Fruit fly (Drosophila melanogaster) whole organism, embryonic: ENCODE data around the gene CG32344.

Source experiments
- Atf6 ChIP-seq: fragments of 200-800 bp; sonication (Bioruptor generic); IDR thresholded peaks from 2 replicates; pipeline ENCODE4 v1.3.6; 2022; ENCODE audit warnings: missing biosample characterization, missing genetic modification characterization
- CG10209 ChIP-seq: fragments of 200-800 bp; sonication (Bioruptor generic); optimal IDR thresholded peaks from 3 replicates; lab custom pipeline; 2017; ENCODE audit warnings: missing biosample characterization, mild to moderate bottlenecking, missing genetic modification characterization, missing genetic modification reagents
- CG11723 ChIP-seq: fragments of 200-800 bp; sonication (Bioruptor generic); optimal IDR thresholded peaks from 2 replicates; lab custom pipeline; 2017; ENCODE audit warnings: missing biosample characterization, mild to moderate bottlenecking, missing genetic modification characterization
- CG12071 ChIP-seq: fragments of 200-800 bp; sonication (Bioruptor generic); optimal IDR thresholded peaks from 3 replicates; lab custom pipeline; 2018; ENCODE audit warnings: missing biosample characterization, mild to moderate bottlenecking, missing genetic modification characterization
- CG13287 ChIP-seq: fragments of 200-800 bp; sonication (Bioruptor generic); IDR thresholded peaks from 2 replicates; pipeline ENCODE4 v1.3.6; 2022; ENCODE audit warnings: missing biosample characterization, missing genetic modification characterization; ENCODE audit not compliant: partially characterized antibody
- CG13775 ChIP-seq: fragments of 200-800 bp; sonication (Bioruptor generic); optimal IDR thresholded peaks from 3 replicates; lab custom pipeline; 2017; ENCODE audit warnings: missing biosample characterization, mild to moderate bottlenecking, missing genetic modification characterization
- CG16863 ChIP-seq: fragments of 200-800 bp; sonication (Bioruptor generic); optimal IDR thresholded peaks from 3 replicates; lab custom pipeline; 2016; ENCODE audit warnings: missing biosample characterization, missing genetic modification characterization
- CG17361 ChIP-seq: fragments of 200-800 bp; sonication (Bioruptor generic); IDR thresholded peaks from 3 replicates; pipeline ENCODE4 v1.3.6; 2022; ENCODE audit warnings: missing biosample characterization, missing genetic modification characterization
- CG17385 ChIP-seq: fragments of 200-800 bp; sonication (Bioruptor generic); optimal IDR thresholded peaks from 3 replicates; lab custom pipeline; 2018; ENCODE audit warnings: missing biosample characterization, mild to moderate bottlenecking, missing genetic modification characterization
- CG30020 ChIP-seq: fragments of 200-800 bp; optimal IDR thresholded peaks from 2 replicates; lab custom pipeline; 2019; ENCODE audit warnings: missing biosample characterization, mild to moderate bottlenecking, missing genetic modification characterization, moderate library complexity
- CG3065 ChIP-seq: fragments of 200-800 bp; sonication (Bioruptor generic); optimal IDR thresholded peaks from 2 replicates; lab custom pipeline; 2016; ENCODE audit warnings: missing biosample characterization, missing genetic modification characterization
- CG32532 ChIP-seq: fragments of 200-800 bp; sonication (Bioruptor generic); IDR thresholded peaks from 2 replicates; pipeline ENCODE4 v1.3.6; 2022; ENCODE audit warnings: missing biosample characterization, missing genetic modification characterization
- CG34422 ChIP-seq: fragments of 200-800 bp; sonication (Bioruptor generic); IDR thresholded peaks from 3 replicates; pipeline ENCODE4 v1.3.6; 2022; ENCODE audit warnings: missing biosample characterization, missing genetic modification characterization
- CG4854 ChIP-seq: fragments of 200-800 bp; sonication (Bioruptor generic); optimal IDR thresholded peaks from 2 replicates; lab custom pipeline; 2016; ENCODE audit warnings: missing biosample characterization, missing genetic modification characterization, inconsistent platforms
- CG6654 ChIP-seq: fragments of 200-800 bp; sonication (Bioruptor generic); optimal IDR thresholded peaks from 2 replicates; lab custom pipeline; 2017; ENCODE audit warnings: missing biosample characterization, mild to moderate bottlenecking, missing genetic modification characterization
- CG8765 ChIP-seq: fragments of 200-800 bp; sonication (Bioruptor generic); IDR thresholded peaks from 2 replicates; pipeline ENCODE4 v1.3.6; 2022; ENCODE audit warnings: missing biosample characterization, missing genetic modification characterization
- CG9817 ChIP-seq: fragments of 200-800 bp; sonication (Bioruptor generic); optimal IDR thresholded peaks from 2 replicates; lab custom pipeline; 2018; ENCODE audit warnings: missing biosample characterization, mild to moderate bottlenecking, missing genetic modification characterization, moderate library complexity
- Drgx ChIP-seq: fragments of 200-800 bp; sonication (Bioruptor generic); IDR thresholded peaks from 2 replicates; pipeline ENCODE4 v1.3.6; 2022; ENCODE audit warnings: missing biosample characterization, missing genetic modification characterization
- Ets97D ChIP-seq: fragments of 200-800 bp; sonication (Bioruptor generic); optimal IDR thresholded peaks from 3 replicates; lab custom pipeline; 2016; ENCODE audit warnings: missing biosample characterization, missing genetic modification characterization
- Fer2 ChIP-seq: fragments of 200-800 bp; sonication (Bioruptor generic); optimal IDR thresholded peaks from 2 replicates; lab custom pipeline; 2018; ENCODE audit warnings: missing biosample characterization, mild to moderate bottlenecking, missing genetic modification characterization, moderate library complexity
- Gsc ChIP-seq: fragments of 200-800 bp; sonication (Bioruptor generic); IDR thresholded peaks from 2 replicates; pipeline ENCODE4 v1.3.6; 2022; ENCODE audit warnings: missing biosample characterization, missing genetic modification characterization
- HLHmδ ChIP-seq: fragments of 200-800 bp; sonication (Bioruptor generic); optimal IDR thresholded peaks from 2 replicates; lab custom pipeline; 2018; ENCODE audit warnings: missing biosample characterization, mild to moderate bottlenecking, missing genetic modification characterization, moderate library complexity
- Hmx ChIP-seq: fragments of 200-800 bp; sonication (Bioruptor generic); optimal IDR thresholded peaks from 2 replicates; lab custom pipeline; 2016; ENCODE audit warnings: missing biosample characterization, missing genetic modification characterization
- Kr ChIP-seq: fragments of 200-800 bp; sonication (Bioruptor generic); optimal IDR thresholded peaks from 2 replicates; lab custom pipeline; 2017; ENCODE audit warnings: missing biosample characterization, mild to moderate bottlenecking, missing genetic modification characterization
- NC2α ChIP-seq: fragments of 200-800 bp; sonication (Bioruptor generic); optimal IDR thresholded peaks from 2 replicates; lab custom pipeline; 2016; ENCODE audit warnings: missing biosample characterization, missing genetic modification characterization
- Oaz ChIP-seq: fragments of 200-800 bp; sonication (Bioruptor generic); IDR thresholded peaks from 2 replicates; pipeline ENCODE4 v1.3.6; 2022; ENCODE audit warnings: missing biosample characterization, missing genetic modification characterization
- Optix ChIP-seq: fragments of 200-800 bp; sonication (Bioruptor generic); IDR thresholded peaks from 3 replicates; pipeline ENCODE4 v1.3.6; 2022; ENCODE audit warnings: missing biosample characterization, missing genetic modification characterization
- Rfx ChIP-seq: fragments of 200-800 bp; sonication (Bioruptor generic); IDR thresholded peaks from 2 replicates; pipeline ENCODE4 v1.3.6; 2022; ENCODE audit warnings: missing biosample characterization, missing genetic modification characterization
- Scr ChIP-seq: fragments of 200-800 bp; sonication (Bioruptor generic); IDR thresholded peaks from 2 replicates; pipeline ENCODE4 v1.3.6; 2022; ENCODE audit warnings: missing biosample characterization, missing genetic modification characterization; ENCODE audit not compliant: partially characterized antibody
- Trl ChIP-seq, 3 experiments: fragments of >200 bp in 2 of 3; fragments of 200-800 bp in 1 of 3; sonication (Bioruptor generic) in 1 of 3; optimal IDR thresholded peaks; 2 replicates in 1 of 3; 3 replicates in 2 of 3; lab custom pipeline; 2016 to 2017; ENCODE audit warnings: missing biosample characterization in 1 of 3, missing genetic modification characterization in 1 of 3
- bbx ChIP-seq: fragments of 200-800 bp; sonication (Bioruptor generic); IDR thresholded peaks from 2 replicates; pipeline ENCODE4 v1.3.6; 2022; ENCODE audit warnings: missing biosample characterization, missing genetic modification characterization; ENCODE audit not compliant: partially characterized antibody
- crp ChIP-seq, 2 experiments: fragments of 200-800 bp; sonication (Bioruptor generic); optimal IDR thresholded peaks; 2 replicates in 1 of 2; 3 replicates in 1 of 2; lab custom pipeline; 2017; ENCODE audit warnings: missing biosample characterization in 2 of 2, missing genetic modification characterization in 2 of 2, mild to moderate bottlenecking in 1 of 2, moderate library complexity in 1 of 2
- da ChIP-seq: fragments of 200-800 bp; sonication (Bioruptor generic); optimal IDR thresholded peaks from 2 replicates; lab custom pipeline; 2016; ENCODE audit warnings: missing biosample characterization, missing genetic modification characterization
- en ChIP-seq: fragments of 200-800 bp; sonication (Bioruptor generic); optimal IDR thresholded peaks from 2 replicates; lab custom pipeline; 2016; ENCODE audit warnings: missing biosample characterization, missing genetic modification characterization
- gcm ChIP-seq: fragments of 200-800 bp; sonication (Bioruptor generic); optimal IDR thresholded peaks from 2 replicates; lab custom pipeline; 2019; ENCODE audit warnings: missing biosample characterization, mild to moderate bottlenecking, missing genetic modification characterization, moderate library complexity
- h ChIP-seq: fragments of >200 bp; optimal IDR thresholded peaks from 2 replicates; lab custom pipeline; 2017
- hkb ChIP-seq, 2 experiments: fragments of 200-800 bp in 1 of 2; fragments of >200 bp in 1 of 2; sonication (Bioruptor generic) in 1 of 2; IDR thresholded peaks in 1 of 2; optimal IDR thresholded peaks in 1 of 2; 2 replicates each; pipeline versions ENCODE4 v1.3.6 to Lab custom; 2017 to 2022; ENCODE audit warnings: missing biosample characterization in 1 of 2, missing genetic modification characterization in 1 of 2
- kah ChIP-seq: fragments of 200-800 bp; sonication (Bioruptor generic); optimal IDR thresholded peaks from 2 replicates; lab custom pipeline; 2018; ENCODE audit warnings: missing biosample characterization, mild to moderate bottlenecking, missing genetic modification characterization
- nau ChIP-seq: fragments of 200-800 bp; sonication (Bioruptor generic); optimal IDR thresholded peaks from 3 replicates; lab custom pipeline; 2017; ENCODE audit warnings: missing biosample characterization, mild to moderate bottlenecking, missing genetic modification characterization, missing genetic modification reagents
- nerfin-2 ChIP-seq: fragments of 200-800 bp; sonication (Bioruptor generic); IDR thresholded peaks from 2 replicates; pipeline ENCODE4 v1.3.6; 2022; ENCODE audit warnings: missing biosample characterization, missing genetic modification characterization; ENCODE audit not compliant: partially characterized antibody
- org-1 ChIP-seq: fragments of 200-800 bp; sonication (Bioruptor generic); optimal IDR thresholded peaks from 2 replicates; lab custom pipeline; 2017; ENCODE audit warnings: missing biosample characterization, missing genetic modification characterization
- prd ChIP-seq, 3 experiments: fragments of >200 bp in 2 of 3; fragments of 200-800 bp in 1 of 3; sonication (Bioruptor generic) in 1 of 3; optimal IDR thresholded peaks in 2 of 3; IDR thresholded peaks in 1 of 3; 2 replicates in 2 of 3; 3 replicates in 1 of 3; pipeline versions ENCODE4 v1.3.6 to Lab custom; 2017 to 2022; ENCODE audit warnings: missing biosample characterization in 1 of 3, missing genetic modification characterization in 1 of 3
- psq ChIP-seq: fragments of 200-800 bp; sonication (Bioruptor generic); optimal IDR thresholded peaks from 2 replicates; lab custom pipeline; 2017; ENCODE audit warnings: missing biosample characterization, missing genetic modification characterization
- seq ChIP-seq: fragments of 200-800 bp; sonication (Bioruptor generic); IDR thresholded peaks from 2 replicates; pipeline ENCODE4 v1.3.6; 2022; ENCODE audit warnings: missing biosample characterization, missing genetic modification characterization
- twi ChIP-seq: fragments of 200-800 bp; optimal IDR thresholded peaks from 2 replicates; lab custom pipeline; 2019; ENCODE audit warnings: missing biosample characterization, mild to moderate bottlenecking, missing genetic modification characterization, moderate library complexity
- tx ChIP-seq: fragments of 200-800 bp; sonication (Bioruptor generic); optimal IDR thresholded peaks from 2 replicates; lab custom pipeline; 2016; ENCODE audit warnings: missing biosample characterization, missing genetic modification characterization
- unc-4 ChIP-seq: fragments of 200-800 bp; sonication (Bioruptor generic); IDR thresholded peaks from 2 replicates; pipeline ENCODE4 v1.3.6; 2022; ENCODE audit warnings: missing biosample characterization, missing genetic modification characterization; ENCODE audit not compliant: partially characterized antibody
- wek ChIP-seq: fragments of 200-800 bp; sonication (Bioruptor generic); optimal IDR thresholded peaks from 3 replicates; lab custom pipeline; 2018; ENCODE audit warnings: missing biosample characterization, mild to moderate bottlenecking, missing genetic modification characterization, moderate library complexity

CG32344 gene

dm6 chr3L:271501-272249 lies 52.8 kb downstream of the CG32344 start (continued):
- TF ChIP-seq da (GFP tag; lab: Kevin White, UChicago) (no peak), NC2α (no peak), hkb (optimal IDR thresholded peaks at IDR 0.05; lab: Kevin White, UChicago) (no peak), hkb (GFP tag; IDR thresholded peaks at IDR 0.05; lab: Robert Waterston, UW) (no peak; the same call in 1 of the 2 replicates), Scr (GFP tag; lab: Robert Waterston, UW) (peak; percentile 57), unc-4 (GFP tag; lab: Robert Waterston, UW) (no peak), CG11723 (GFP tag; lab: Kevin White, UChicago) (no peak), Kr (GFP tag; lab: Kevin White, UChicago) (no peak), CG10209 (GFP tag; lab: Kevin White, UChicago) (no peak), CG9817 (tag; lab: Kevin White, UChicago) (no peak), CG12071 (no peak), CG30020 (tag; lab: Kevin White, UChicago) (no peak), CG13287 (GFP tag; lab: Robert Waterston, UW) (peak; percentile 51; the same call in 1 of the 2 replicates), nau (GFP tag; lab: Kevin White, UChicago) (no peak), CG17385 (GFP tag; lab: Kevin White, UChicago) (no peak), Ets97D (GFP tag; lab: Kevin White, UChicago) (no peak), nerfin-2 (peak; percentile 29; the same call in 1 of the 2 replicates), crp (GFP tag; optimal IDR thresholded peaks at IDR 0.05; lab: Kevin White, UChicago) (no peak), CG34422 (GFP tag; lab: Robert Waterston, UW) (peak; percentile 34; the same call in 1 of the 3 replicates), twi (peak; percentile 93), wek (GFP tag; lab: Kevin White, UChicago) (no peak), tx (GFP tag; lab: Kevin White, UChicago) (no peak), CG13775 (no peak), en (no peak), Oaz (GFP tag; lab: Robert Waterston, UW) (no peak), Rfx (GFP tag; lab: Robert Waterston, UW) (peak; percentile 30; the same call in 1 of the 2 replicates), CG16863 (GFP tag; lab: Kevin White, UChicago) (no peak), h (lab: Kevin White, UChicago) (no peak), CG3065 (GFP tag; lab: Kevin White, UChicago) (no peak), Optix (GFP tag; lab: Robert Waterston, UW) (no peak), kah (no peak), seq (GFP tag; lab: Robert Waterston, UW) (no peak), HLHmδ (GFP tag; lab: Kevin White, UChicago) (peak; percentile 75), Atf6 (no peak; the same call in 1 of the 2 replicates), CG6654 (GFP tag; lab: Kevin White, UChicago) (no peak), org-1 (GFP tag; lab: Kevin White, UChicago) (no peak), gcm (GFP tag; lab: Kevin White, UChicago) (peak; percentile 77), bbx (GFP tag; lab: Robert Waterston, UW) (peak; percentile 78), Hmx (no peak), CG8765 (no peak), Fer2 (no peak), Gsc (no peak), Drgx (GFP tag; lab: Robert Waterston, UW) (no peak), CG17361 (GFP tag; lab: Robert Waterston, UW) (no peak), CG32532 (GFP tag; lab: Robert Waterston, UW) (no peak; the same call in 1 of the 2 replicates), CG4854 (GFP tag; lab: Kevin White, UChicago) (no peak), Trl (optimal IDR thresholded peaks at IDR 0.05; lab: Kevin White, UChicago) (peak; percentile 88 to 91), Trl (GFP tag; optimal IDR thresholded peaks at IDR 0.05; lab: Kevin White, UChicago) (no peak), psq (GFP tag; lab: Kevin White, UChicago) (no peak), prd (optimal IDR thresholded peaks at IDR 0.05; lab: Kevin White, UChicago) (no peak), prd (GFP tag; IDR thresholded peaks at IDR 0.05; lab: Robert Waterston, UW) (no peak)
